Fruit fly (Drosophila melanogaster) whole organism, adult: ENCODE measurements around the gene CG18231.
A peak's percentile ranks its signal among the peaks of the same experiment; 100 is the strongest.

ENCODE experiments used
- CG7045 ChIP-seq: fragments of 200-800 bp; sonication (Bioruptor generic); optimal IDR thresholded peaks from 2 replicates; lab custom pipeline; 2017; ENCODE audit warnings: missing biosample characterization, mild to moderate bottlenecking, missing genetic modification characterization
- kay ChIP-seq: fragments of 200-800 bp; sonication (Bioruptor generic); peaks from one replicate; lab custom pipeline; 2016; ENCODE audit warnings: missing biosample characterization, missing genetic modification characterization, borderline replicate concordance
- tj ChIP-seq: fragments of 200-800 bp; sonication (Bioruptor generic); optimal IDR thresholded peaks from 3 replicates; lab custom pipeline; 2017; ENCODE audit warnings: missing biosample characterization, mild to moderate bottlenecking, missing genetic modification characterization, moderate library complexity

dm6 chr3L:18643222-18643621, 36.0 kb downstream of the CG18231 start:
- TF ChIP-seq tj (GFP tag; lab: Kevin White, UChicago) (no peak), CG7045 (GFP tag; lab: Kevin White, UChicago) (no peak), kay (peak; percentile 76)
